Worm (Caenorhabditis elegans) whole organism, young adult: ENCODE measurements around the gene F31F7.2.
A peak's percentile ranks its signal among the peaks of the same experiment; 100 is the strongest.

Experiments
- B0035.1 ChIP-seq: sonication (generic microtip); optimal IDR thresholded peaks from 2 replicates; lab custom pipeline; 2016; ENCODE audit warnings: missing genetic modification characterization, mild to moderate bottlenecking, missing compliant biosample characterization, missing genotype, missing genetic modification reagents
- B0336.3 ChIP-seq: fragments of 200-800 bp; sonication (Bioruptor generic); IDR thresholded peaks from 2 replicates; pipeline ENCODE4 v1.3.6; 2022; ENCODE audit warnings: missing genetic modification characterization, missing compliant biosample characterization
- D2030.7 ChIP-seq: fragments of 200-800 bp; sonication (Bioruptor generic); IDR thresholded peaks from 2 replicates; pipeline ENCODE4 v1.3.6; 2022; ENCODE audit warnings: missing genetic modification reagents, missing genetic modification characterization, missing compliant biosample characterization
- F37B4.10 ChIP-seq: fragments of 200-800 bp; sonication (Bioruptor generic); IDR thresholded peaks from 2 replicates; pipeline ENCODE4 v1.3.6; 2022; ENCODE audit warnings: missing genetic modification characterization, missing compliant biosample characterization
- F39B2.1 ChIP-seq: fragments of 200-800 bp; sonication (Bioruptor generic); IDR thresholded peaks from 2 replicates; pipeline ENCODE4 v1.3.6; 2022; ENCODE audit warnings: missing genetic modification reagents, missing genetic modification characterization, missing compliant biosample characterization
- F49E8.2 ChIP-seq: sonication (generic microtip); optimal IDR thresholded peaks from 3 replicates; lab custom pipeline; 2017; ENCODE audit warnings: missing genetic modification characterization, mild to moderate bottlenecking, missing compliant biosample characterization, antibody characterized with exemption, moderate library complexity; ENCODE audit not compliant: insufficient read depth
- F55B11.4 ChIP-seq: sonication (generic microtip); optimal IDR thresholded peaks from 2 replicates; lab custom pipeline; 2016; ENCODE audit warnings: missing compliant biosample characterization, missing genetic modification characterization, borderline replicate concordance; ENCODE audit not compliant: insufficient read depth
- F57A8.1 ChIP-seq: fragments of 200-800 bp; sonication (Bioruptor generic); optimal IDR thresholded peaks from 2 replicates; lab custom pipeline; 2018; ENCODE audit warnings: mild to moderate bottlenecking, missing genetic modification characterization, moderate library complexity, missing compliant biosample characterization
- F57C9.4 ChIP-seq: sonication (generic microtip); optimal IDR thresholded peaks from 2 replicates; lab custom pipeline; 2017; ENCODE audit warnings: mild to moderate bottlenecking, missing genetic modification characterization, missing compliant biosample characterization
- K11D2.4 ChIP-seq: fragments of 200-800 bp; sonication (Bioruptor generic); IDR thresholded peaks from 2 replicates; pipeline ENCODE4 v1.3.6; 2022; ENCODE audit warnings: missing genetic modification reagents, missing genetic modification characterization, missing compliant biosample characterization
- K12H6.12 ChIP-seq: fragments of 200-800 bp; sonication (Bioruptor generic); optimal IDR thresholded peaks from 2 replicates; lab custom pipeline; 2018; ENCODE audit warnings: mild to moderate bottlenecking, missing genetic modification characterization, missing compliant biosample characterization
- Y79H2A.3 ChIP-seq: fragments of 200-800 bp; sonication (Bioruptor generic); conservative IDR thresholded peaks from 2 replicates; pipeline ENCODE4 v1.3.6; 2022; ENCODE audit warnings: missing genetic modification reagents, missing genetic modification characterization, missing compliant biosample characterization
- Y95B8A.8 ChIP-seq: fragments of 200-800 bp; sonication (Bioruptor generic); IDR thresholded peaks from 2 replicates; pipeline ENCODE4 v1.3.6; 2022; ENCODE audit warnings: missing genetic modification reagents, missing genetic modification characterization, missing compliant biosample characterization
- akir-1 ChIP-seq: fragments of 200-800 bp; sonication (Bioruptor generic); optimal IDR thresholded peaks from 2 replicates; lab custom pipeline; 2018; ENCODE audit warnings: mild to moderate bottlenecking, missing genetic modification characterization, moderate library complexity, missing compliant biosample characterization
- aptf-2 ChIP-seq: fragments of 200-800 bp; sonication (Bioruptor generic); conservative IDR thresholded peaks from 2 replicates; pipeline ENCODE4 v1.3.6; 2022; ENCODE audit warnings: missing genetic modification reagents, missing genetic modification characterization, missing compliant biosample characterization
- aptf-3 ChIP-seq: fragments of 200-800 bp; sonication (Bioruptor generic); IDR thresholded peaks from 2 replicates; pipeline ENCODE4 v1.3.6; 2022; ENCODE audit warnings: missing genetic modification characterization, missing compliant biosample characterization
- atf-7 ChIP-seq: sonication (generic microtip); optimal IDR thresholded peaks from 2 replicates; lab custom pipeline; 2017; ENCODE audit warnings: mild to moderate bottlenecking, missing genetic modification characterization, missing compliant biosample characterization
- attf-3 ChIP-seq: fragments of 200-800 bp; sonication (Bioruptor generic); conservative IDR thresholded peaks from 2 replicates; pipeline ENCODE4 v1.3.6; 2022; ENCODE audit warnings: missing genetic modification reagents, missing genetic modification characterization, missing compliant biosample characterization
- attf-6 ChIP-seq: fragments of 200-800 bp; sonication (Bioruptor generic); IDR thresholded peaks from 2 replicates; pipeline ENCODE4 v1.3.6; 2022; ENCODE audit warnings: missing genetic modification reagents, missing genetic modification characterization, missing compliant biosample characterization
- ccch-3 ChIP-seq: fragments of 200-800 bp; sonication (Bioruptor generic); optimal IDR thresholded peaks from 2 replicates; lab custom pipeline; 2018; ENCODE audit warnings: mild to moderate bottlenecking, missing genetic modification characterization, missing compliant biosample characterization
- ceh-100 ChIP-seq: fragments of 200-800 bp; sonication (Bioruptor generic); IDR thresholded peaks from 2 replicates; pipeline ENCODE4 v1.3.6; 2022; ENCODE audit warnings: missing genetic modification reagents, missing genetic modification characterization, missing compliant biosample characterization
- ceh-58 ChIP-seq: fragments of 200-800 bp; sonication (Bioruptor generic); IDR thresholded peaks from 2 replicates; pipeline ENCODE4 v1.3.6; 2022; ENCODE audit warnings: missing genetic modification characterization, missing compliant biosample characterization
- dox-1 ChIP-seq: fragments of 200-800 bp; sonication (Bioruptor generic); IDR thresholded peaks from 2 replicates; pipeline ENCODE4 v1.3.6; 2022; ENCODE audit warnings: missing genetic modification reagents, missing genetic modification characterization, missing compliant biosample characterization
- dpff-1 ChIP-seq: sonication (generic microtip); optimal IDR thresholded peaks from 2 replicates; lab custom pipeline; 2017; ENCODE audit warnings: mild to moderate bottlenecking, missing genetic modification characterization, missing compliant biosample characterization
- dpl-1 ChIP-seq: fragments of 150-350 bp; optimal IDR thresholded peaks from 2 replicates; lab custom pipeline; 2014; ENCODE audit warnings: missing biosample characterization, missing genetic modification reagents, missing genetic modification characterization
- efl-1 ChIP-seq: fragments of 150-350 bp; optimal IDR thresholded peaks from 2 replicates; lab custom pipeline; 2014; ENCODE audit warnings: missing biosample characterization, missing genetic modification reagents, missing genetic modification characterization
- ekl-4 ChIP-seq: fragments of 200-800 bp; sonication (Bioruptor generic); IDR thresholded peaks from 2 replicates; pipeline ENCODE4 v1.3.6; 2022; ENCODE audit warnings: missing genetic modification reagents, missing genetic modification characterization, missing compliant biosample characterization
- gei-17 ChIP-seq: fragments of 200-800 bp; sonication (Bioruptor generic); optimal IDR thresholded peaks from 2 replicates; lab custom pipeline; 2018; ENCODE audit warnings: mild to moderate bottlenecking, missing genetic modification characterization, missing compliant biosample characterization
- lin-26 ChIP-seq: fragments of 200-800 bp; sonication (Bioruptor generic); IDR thresholded peaks from 2 replicates; pipeline ENCODE4 v1.3.6; 2022; ENCODE audit warnings: missing genetic modification reagents, missing genetic modification characterization, missing compliant biosample characterization
- lir-1 ChIP-seq: fragments of 200-800 bp; sonication (Bioruptor generic); conservative IDR thresholded peaks from 2 replicates; pipeline ENCODE4 v1.3.6; 2022; ENCODE audit warnings: missing genetic modification reagents, missing genetic modification characterization, missing compliant biosample characterization
- lsl-1 ChIP-seq: fragments of 200-800 bp; sonication (Bioruptor generic); optimal IDR thresholded peaks from 2 replicates; lab custom pipeline; 2018; ENCODE audit warnings: mild to moderate bottlenecking, missing genetic modification characterization, moderate library complexity, missing compliant biosample characterization
- mxl-1 ChIP-seq: sonication (generic microtip); optimal IDR thresholded peaks from 2 replicates; lab custom pipeline; 2016; ENCODE audit warnings: missing genetic modification characterization, missing compliant biosample characterization
- nfya-1 ChIP-seq: sonication (generic microtip); optimal IDR thresholded peaks from 2 replicates; lab custom pipeline; 2017; ENCODE audit warnings: antibody characterized with exemption, missing compliant biosample characterization, missing genetic modification characterization, borderline replicate concordance; ENCODE audit not compliant: insufficient read depth
- nfya-2 ChIP-seq: fragments of 200-800 bp; sonication (Bioruptor generic); IDR thresholded peaks from 2 replicates; pipeline ENCODE4 v1.3.6; 2022; ENCODE audit warnings: missing genetic modification reagents, missing genetic modification characterization, missing compliant biosample characterization
- pha-4 ChIP-seq: fragments of 150-350 bp; sonication (generic microtip); optimal IDR thresholded peaks from 2 replicates; lab custom pipeline; 2014; ENCODE audit warnings: missing biosample characterization, missing genetic modification reagents, missing genetic modification characterization
- rec-8 ChIP-seq, 2 experiments: sonication (generic microtip); optimal IDR thresholded peaks; 2 replicates each; lab custom pipeline; 2016; ENCODE audit warnings: mild to moderate bottlenecking in 2 of 2, missing genetic modification characterization in 2 of 2, missing genetic modification reagents in 2 of 2, missing genotype in 2 of 2, missing biosample characterization in 1 of 2, missing compliant biosample characterization in 1 of 2, moderate library complexity in 1 of 2
- rpc-1 ChIP-seq, 2 experiments: fragments of 150-350 bp in 1 of 2; sonication (generic microtip) in 1 of 2; optimal IDR thresholded peaks; 2 replicates each; lab custom pipeline; 2014 to 2018; ENCODE audit warnings: missing biosample characterization in 1 of 2, missing genetic modification characterization in 1 of 2, missing genetic modification reagents in 1 of 2, missing genotype in 1 of 2
- sea-2 ChIP-seq: fragments of 200-800 bp; sonication (Bioruptor generic); IDR thresholded peaks from 2 replicates; pipeline ENCODE4 v1.3.6; 2022; ENCODE audit warnings: missing genetic modification characterization, missing compliant biosample characterization
- snpc-1.1 ChIP-seq: sonication (generic microtip); optimal IDR thresholded peaks from 2 replicates; lab custom pipeline; 2017; ENCODE audit warnings: missing genetic modification characterization, mild to moderate bottlenecking, missing compliant biosample characterization, antibody characterized with exemption, moderate library complexity, missing genotype, missing genetic modification reagents; ENCODE audit not compliant: insufficient read depth
- snpc-1.3 ChIP-seq: sonication (generic microtip); optimal IDR thresholded peaks from 2 replicates; lab custom pipeline; 2017; ENCODE audit warnings: missing genetic modification characterization, mild to moderate bottlenecking, missing compliant biosample characterization, antibody characterized with exemption, moderate library complexity, missing genotype, missing genetic modification reagents; ENCODE audit not compliant: insufficient read depth
- snpc-3.4 ChIP-seq: sonication (generic microtip); optimal IDR thresholded peaks from 2 replicates; lab custom pipeline; 2017; ENCODE audit warnings: missing genetic modification characterization, mild to moderate bottlenecking, missing compliant biosample characterization, antibody characterized with exemption, moderate library complexity, missing genotype, missing genetic modification reagents
- tbp1 ChIP-seq: fragments of 200-800 bp; sonication (Bioruptor generic); optimal IDR thresholded peaks from 2 replicates; lab custom pipeline; 2018; ENCODE audit warnings: mild to moderate bottlenecking, missing genetic modification characterization, missing compliant biosample characterization
- tlf-1 ChIP-seq: fragments of 200-800 bp; sonication (Bioruptor generic); optimal IDR thresholded peaks from 2 replicates; lab custom pipeline; 2018; ENCODE audit warnings: mild to moderate bottlenecking, missing genetic modification characterization, missing compliant biosample characterization
- ztf-18 ChIP-seq: sonication (generic microtip); optimal IDR thresholded peaks from 2 replicates; lab custom pipeline; 2016; ENCODE audit warnings: missing genotype, mild to moderate bottlenecking, missing genetic modification characterization, missing compliant biosample characterization

F31F7.2 gene

DNA sequence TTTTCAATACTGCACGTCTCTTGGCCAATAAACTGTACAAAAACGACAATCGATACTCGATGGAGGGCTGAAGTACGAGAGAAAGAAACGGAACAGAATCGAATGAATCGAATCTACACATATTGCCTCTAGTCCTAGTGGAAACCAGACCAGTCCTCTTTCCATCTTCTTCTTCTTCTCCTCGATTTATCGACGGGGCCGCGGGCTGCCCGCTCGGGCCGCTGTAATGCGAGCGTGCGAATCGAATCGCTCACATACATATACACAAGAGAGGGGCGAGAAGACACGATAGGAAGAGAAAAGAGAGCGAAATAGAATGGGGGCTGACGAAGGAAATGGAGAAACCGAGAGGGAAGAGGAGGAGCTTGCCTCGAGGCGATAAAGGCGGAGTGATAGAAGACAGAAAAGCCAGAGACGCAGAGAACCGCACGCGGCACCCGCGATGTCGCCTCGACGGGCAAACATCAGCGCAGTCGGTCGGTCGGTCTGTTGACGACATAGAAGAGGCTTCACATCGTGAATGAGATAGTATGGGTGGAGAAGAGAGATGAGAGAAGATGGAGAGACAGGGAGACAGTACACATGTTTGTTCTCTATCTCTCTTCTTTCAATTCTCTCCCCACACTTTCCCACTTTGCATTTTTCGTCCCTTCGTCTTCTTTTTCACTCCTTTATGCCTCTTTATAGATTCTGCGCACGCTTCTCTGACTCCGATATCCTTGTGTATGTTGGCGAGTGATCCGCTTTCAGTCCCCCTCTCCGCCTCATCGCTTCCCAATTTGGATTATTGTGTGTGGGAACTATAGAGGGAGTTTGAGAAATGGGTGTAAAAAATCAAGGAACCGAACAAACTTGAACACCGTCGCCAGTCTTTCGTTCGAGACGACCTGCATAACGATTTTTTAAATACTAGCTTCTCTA is 43.1 kb upstream of the F31F7.2 start (continued):
- TF ChIP-seq snpc-1.1 (tag; lab: Kevin White, UChicago): no peak
- peak; percentile 52; the same call in 1 of the 2 replicates for TF ChIP-seq ekl-4 (GFP tag; lab: Robert Waterston, UW)
- TF ChIP-seq aptf-2 (GFP tag; lab: Robert Waterston, UW): no peak
- no peak for TF ChIP-seq ceh-58 (GFP tag; lab: Robert Waterston, UW)
- TF ChIP-seq snpc-3.4 (tag; lab: Kevin White, UChicago): peak; percentile 66
- no peak for TF ChIP-seq ccch-3 (GFP tag; lab: Kevin White, UChicago)
- no peak for TF ChIP-seq nfya-1
- TF ChIP-seq mxl-1: peak; percentile 42
- TF ChIP-seq rec-8 (tag; optimal IDR thresholded peaks at IDR 0.05; lab: Kevin White, UChicago): no peak
- TF ChIP-seq tlf-1 (GFP tag; lab: Kevin White, UChicago): peak; percentile 36
- no peak for TF ChIP-seq F57A8.1 (GFP tag; lab: Kevin White, UChicago)
- 0 out of 2 replicates have a peak, but pooled peaks have one; percentile 42 for TF ChIP-seq F39B2.1 (GFP tag; lab: Robert Waterston, UW)
- no peak for TF ChIP-seq F37B4.10 (GFP tag; lab: Robert Waterston, UW)
- no peak for TF ChIP-seq F57C9.4 (tag; lab: Kevin White, UChicago)
- TF ChIP-seq B0336.3 (GFP tag; lab: Robert Waterston, UW): peak; percentile 89
- TF ChIP-seq F55B11.4 (tag; lab: Kevin White, UChicago): no peak
- no peak for TF ChIP-seq F49E8.2
- TF ChIP-seq Y95B8A.8: peak; percentile 39; the same call in 1 of the 2 replicates
- TF ChIP-seq K11D2.4 (GFP tag; lab: Robert Waterston, UW): peak; percentile 81; the same call in 1 of the 2 replicates
- TF ChIP-seq aptf-3 (GFP tag; lab: Robert Waterston, UW): no peak
- peak; percentile 32 for TF ChIP-seq ztf-18
- peak; percentile 88 for TF ChIP-seq atf-7 (tag; lab: Kevin White, UChicago)
- TF ChIP-seq dpl-1 (GFP tag; lab: Kevin White, UChicago): no peak
- peak; percentile 45 for TF ChIP-seq akir-1 (GFP tag; lab: Kevin White, UChicago)
- TF ChIP-seq lsl-1 (GFP tag; lab: Kevin White, UChicago): no peak
- no peak for TF ChIP-seq snpc-1.3
- no peak for TF ChIP-seq attf-6 (GFP tag; lab: Robert Waterston, UW)
- peak; percentile 54; the same call in 1 of the 2 replicates for TF ChIP-seq attf-3 (GFP tag; lab: Robert Waterston, UW)
- TF ChIP-seq efl-1: no peak
- 0 out of 2 replicates have a peak, but pooled peaks have one; percentile 11 for TF ChIP-seq D2030.7 (GFP tag; lab: Robert Waterston, UW)
- TF ChIP-seq gei-17: peak; percentile 44
- peak; percentile 59; the same call in 1 of the 2 replicates for TF ChIP-seq dox-1 (GFP tag; lab: Robert Waterston, UW)
- no peak for TF ChIP-seq nfya-2 (GFP tag; lab: Robert Waterston, UW)
- TF ChIP-seq Y79H2A.3 (GFP tag; lab: Robert Waterston, UW): no peak
- peak; percentile 46 for TF ChIP-seq pha-4
- TF ChIP-seq sea-2 (GFP tag; lab: Robert Waterston, UW): 0 out of 2 replicates have a peak, but pooled peaks have one; percentile 48
- peak; percentile 76; the same call in 1 of the 2 replicates for TF ChIP-seq lin-26 (GFP tag; lab: Robert Waterston, UW)
- peak; percentile 71 for TF ChIP-seq B0035.1 (tag; lab: Kevin White, UChicago)
- peak; percentile 99 for TF ChIP-seq K12H6.12
- peak; percentile 52 for TF ChIP-seq tbp1
- TF ChIP-seq ceh-100 (GFP tag; lab: Robert Waterston, UW): no peak
- TF ChIP-seq lir-1 (GFP tag; lab: Robert Waterston, UW): peak; percentile 53; the same call in 1 of the 2 replicates
- no peak for TF ChIP-seq rpc-1 (optimal IDR thresholded peaks at IDR 0.05; lab: Kevin White, UChicago)
- no peak for TF ChIP-seq rpc-1 (tag; optimal IDR thresholded peaks at IDR 0.05; lab: Kevin White, UChicago)
- TF ChIP-seq dpff-1 (tag; lab: Kevin White, UChicago): no peak
